Worm (Caenorhabditis elegans): ENCODE data around the gene ZK1236.9.

DNA sequence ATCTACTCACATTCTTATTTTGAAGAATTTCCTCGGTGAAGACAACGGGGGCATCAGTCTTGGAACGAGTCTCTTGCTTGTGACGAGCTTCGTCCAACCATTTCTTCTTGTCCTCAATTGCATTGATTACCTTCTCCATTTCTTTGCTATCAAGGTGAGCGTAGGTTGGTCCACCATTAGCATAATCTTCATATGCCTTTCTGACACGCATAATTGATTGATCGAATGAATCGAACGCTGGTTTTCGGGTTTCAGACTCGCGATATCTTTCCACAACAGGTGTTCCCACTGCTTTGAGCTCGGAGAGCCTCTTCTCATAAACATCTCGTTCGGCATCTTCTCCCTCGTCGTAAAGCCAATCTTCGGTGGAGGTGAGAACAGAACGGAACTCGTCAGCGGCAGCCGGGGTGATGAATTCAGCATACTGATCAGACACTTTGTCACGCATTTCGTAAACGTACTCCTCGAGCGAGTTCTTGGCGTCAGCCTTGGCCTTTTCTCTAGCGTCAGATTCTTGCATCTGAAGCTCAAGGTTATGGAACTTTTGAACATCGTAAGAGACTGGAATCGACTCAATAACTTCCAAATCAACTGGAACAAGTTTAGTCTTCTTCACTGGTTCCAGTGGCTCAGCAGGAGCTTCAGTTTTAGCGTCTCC, 9.6 kb upstream of the ZK1236.9 start:
- TF ChIP-seq nhr-76 (tag; optimal IDR thresholded peaks at IDR 0.05): no peak
- no peak for TF ChIP-seq nhr-77 (tag; optimal IDR thresholded peaks at IDR 0.05)
- TF ChIP-seq mdl-1 (tag; optimal IDR thresholded peaks at IDR 0.05): no peak
- no peak for TF ChIP-seq aly-2 (tag; optimal IDR thresholded peaks at IDR 0.05)
- TF ChIP-seq zip-2 (tag; optimal IDR thresholded peaks at IDR 0.05): no peak
- TF ChIP-seq ZK546.5 (tag; optimal IDR thresholded peaks at IDR 0.05): no peak
- TF ChIP-seq fos-1 (tag; optimal IDR thresholded peaks at IDR 0.05): no peak
- no peak for TF ChIP-seq snpc-1.2 (GFP tag; IDR thresholded peaks at IDR 0.05)
- no peak for TF ChIP-seq F26F4.8 (GFP tag; conservative IDR thresholded peaks at IDR 0.05)
- TF ChIP-seq jun-1 (tag; optimal IDR thresholded peaks at IDR 0.05): no peak
- no peak for TF ChIP-seq snpc-4 (tag; optimal IDR thresholded peaks at IDR 0.05)
- TF ChIP-seq ceh-62 (tag; optimal IDR thresholded peaks at IDR 0.05): no peak

Data from whole organism, L4 larva.